Worm (Caenorhabditis elegans) whole organism, L3 larva: ENCODE data around the gene ncr-2.

Experiments
- ZK546.5 ChIP-seq: sonication (generic microtip); optimal IDR thresholded peaks from 2 replicates; lab custom pipeline; 2017; ENCODE audit warnings: missing biosample characterization, missing genetic modification characterization
- aly-2 ChIP-seq: fragments of 150-350 bp; optimal IDR thresholded peaks from 2 replicates; lab custom pipeline; 2014; ENCODE audit warnings: missing biosample characterization, missing genetic modification characterization
- ama-1 ChIP-seq: fragments of 150-350 bp; optimal IDR thresholded peaks from 2 replicates; lab custom pipeline; 2018
- ceh-9 ChIP-seq: sonication (generic microtip); optimal IDR thresholded peaks from 2 replicates; lab custom pipeline; 2018; ENCODE audit warnings: missing biosample characterization, missing genetic modification characterization
- daf-12 ChIP-seq: fragments of 150-350 bp; optimal IDR thresholded peaks from 2 replicates; lab custom pipeline; 2014; ENCODE audit warnings: missing biosample characterization, missing genetic modification reagents, missing genetic modification characterization
- egl-27 ChIP-seq: sonication (generic microtip); optimal IDR thresholded peaks from 4 replicates; lab custom pipeline; 2017; ENCODE audit warnings: missing biosample characterization, missing genetic modification reagents, missing genetic modification characterization
- egl-5 ChIP-seq: fragments of 150-350 bp; optimal IDR thresholded peaks from 2 replicates; lab custom pipeline; 2017; ENCODE audit warnings: missing biosample characterization, missing genetic modification reagents, missing genetic modification characterization, inconsistent platforms
- elt-2 ChIP-seq: sonication (generic microtip); optimal IDR thresholded peaks from 2 replicates; lab custom pipeline; 2016; ENCODE audit warnings: missing genetic modification reagents, mild to moderate bottlenecking, missing genetic modification characterization, missing compliant biosample characterization
- fkh-10 ChIP-seq: sonication (generic microtip); optimal IDR thresholded peaks from 2 replicates; lab custom pipeline; 2017; ENCODE audit warnings: missing biosample characterization, missing genetic modification reagents, missing genetic modification characterization
- fkh-2 ChIP-seq: fragments of 150-350 bp; optimal IDR thresholded peaks from 2 replicates; lab custom pipeline; 2014; ENCODE audit warnings: missing biosample characterization, missing genetic modification reagents, missing genetic modification characterization
- hmg-11 ChIP-seq: sonication (generic microtip); optimal IDR thresholded peaks from 2 replicates; lab custom pipeline; 2016; ENCODE audit warnings: missing genetic modification characterization, missing compliant biosample characterization
- lin-15B ChIP-seq: fragments of 150-350 bp; optimal IDR thresholded peaks from 2 replicates; lab custom pipeline; 2014; ENCODE audit warnings: missing biosample characterization, missing genetic modification characterization
- lin-39 ChIP-seq: fragments of 150-350 bp; optimal IDR thresholded peaks from 2 replicates; lab custom pipeline; 2018; ENCODE audit warnings: missing biosample characterization, missing genetic modification reagents, missing genetic modification characterization
- mml-1 ChIP-seq: fragments of 150-350 bp; sonication (generic microtip); optimal IDR thresholded peaks from 3 replicates; lab custom pipeline; 2014; ENCODE audit warnings: missing biosample characterization, missing genetic modification characterization
- nfya-1 ChIP-seq: sonication (generic microtip); optimal IDR thresholded peaks from 2 replicates; lab custom pipeline; 2017; ENCODE audit warnings: missing genetic modification characterization, mild to moderate bottlenecking, missing compliant biosample characterization, antibody characterized with exemption, moderate library complexity; ENCODE audit not compliant: insufficient read depth
- nhr-23 ChIP-seq: fragments of 150-350 bp; optimal IDR thresholded peaks from 2 replicates; lab custom pipeline; 2014; ENCODE audit warnings: missing biosample characterization, missing genetic modification reagents, missing genetic modification characterization
- nhr-237 ChIP-seq: fragments of 150-350 bp; optimal IDR thresholded peaks from 2 replicates; lab custom pipeline; 2014; ENCODE audit warnings: missing biosample characterization, missing genetic modification characterization
- nhr-25 ChIP-seq: sonication (generic microtip); optimal IDR thresholded peaks from 2 replicates; lab custom pipeline; 2017; ENCODE audit warnings: missing biosample characterization, missing genetic modification characterization
- nhr-28 ChIP-seq: fragments of 150-350 bp; optimal IDR thresholded peaks from 2 replicates; lab custom pipeline; 2014; ENCODE audit warnings: missing biosample characterization, missing genetic modification characterization
- nhr-77 ChIP-seq: fragments of 150-350 bp; optimal IDR thresholded peaks from 2 replicates; lab custom pipeline; 2014; ENCODE audit warnings: missing biosample characterization, missing genetic modification characterization
- pha-4 ChIP-seq: fragments of 150-350 bp; optimal IDR thresholded peaks from 2 replicates; lab custom pipeline; 2014; ENCODE audit warnings: missing biosample characterization, missing genetic modification reagents, missing genetic modification characterization
- pqm-1 ChIP-seq: fragments of 150-350 bp; optimal IDR thresholded peaks from 2 replicates; lab custom pipeline; 2017; ENCODE audit warnings: missing biosample characterization, missing genetic modification characterization, inconsistent platforms
- sea-2 ChIP-seq: fragments of 150-350 bp; sonication (generic microtip); optimal IDR thresholded peaks from 4 replicates; lab custom pipeline; 2014; ENCODE audit warnings: missing biosample characterization, missing genetic modification reagents, missing genetic modification characterization
- unc-39 ChIP-seq: sonication (generic microtip); optimal IDR thresholded peaks from 4 replicates; lab custom pipeline; 2017; ENCODE audit warnings: missing biosample characterization, missing genetic modification characterization
- unc-62 ChIP-seq: fragments of 150-350 bp; sonication (generic microtip); optimal IDR thresholded peaks from 4 replicates; lab custom pipeline; 2014; ENCODE audit warnings: missing biosample characterization, missing genetic modification reagents, missing genetic modification characterization

Gene ncr-2

DNA sequence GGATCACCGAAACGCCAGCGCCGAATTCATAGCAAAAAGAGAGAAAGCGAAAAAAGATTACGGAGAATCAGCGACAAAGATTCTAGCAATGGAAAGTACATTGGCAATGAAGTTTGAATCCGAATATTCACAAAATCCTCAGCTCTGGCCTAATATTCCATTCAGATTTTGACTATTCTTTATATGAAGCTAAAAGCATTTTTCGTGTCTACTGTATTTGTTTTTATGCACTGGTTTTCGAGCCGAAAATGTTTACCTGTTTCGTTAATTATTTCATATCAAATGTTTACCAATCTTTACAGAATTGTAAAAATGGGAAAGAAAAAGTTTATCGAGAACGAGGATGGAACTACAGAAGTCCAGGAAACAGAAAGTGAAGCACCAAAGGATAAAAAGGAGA, 50.1 kb downstream of the ncr-2 start, which contains the start of gene F10E9.4:
TSS of gene F10E9.4 (plus strand) at position 301 of the 400 bp plus-strand sequence.
- TF ChIP-seq unc-62, result no peak
- no peak for TF ChIP-seq nhr-77
- TF ChIP-seq elt-2 (tag; lab: Kevin White, UChicago), result no peak
- TF ChIP-seq unc-39 (tag; lab: Kevin White, UChicago), result no peak
- no peak for TF ChIP-seq egl-5 (tag; lab: Kevin White, UChicago)
- TF ChIP-seq nhr-237 (tag; lab: Kevin White, UChicago), result no peak
- TF ChIP-seq ama-1 (lab: Kevin White, UChicago), result no peak
- TF ChIP-seq ZK546.5 (tag; lab: Kevin White, UChicago), result no peak
- no peak for TF ChIP-seq sea-2 (GFP tag; lab: Kevin White, UChicago)
- no peak for TF ChIP-seq aly-2 (tag; lab: Kevin White, UChicago)
- TF ChIP-seq fkh-2 (tag; lab: Kevin White, UChicago), result no peak
- no peak for TF ChIP-seq nhr-25 (tag; lab: Kevin White, UChicago)
- TF ChIP-seq daf-12 (tag; lab: Kevin White, UChicago), result no peak
- TF ChIP-seq lin-15B (tag; lab: Kevin White, UChicago), result no peak
- TF ChIP-seq, all 47 proteins: peak for 0

DNA sequence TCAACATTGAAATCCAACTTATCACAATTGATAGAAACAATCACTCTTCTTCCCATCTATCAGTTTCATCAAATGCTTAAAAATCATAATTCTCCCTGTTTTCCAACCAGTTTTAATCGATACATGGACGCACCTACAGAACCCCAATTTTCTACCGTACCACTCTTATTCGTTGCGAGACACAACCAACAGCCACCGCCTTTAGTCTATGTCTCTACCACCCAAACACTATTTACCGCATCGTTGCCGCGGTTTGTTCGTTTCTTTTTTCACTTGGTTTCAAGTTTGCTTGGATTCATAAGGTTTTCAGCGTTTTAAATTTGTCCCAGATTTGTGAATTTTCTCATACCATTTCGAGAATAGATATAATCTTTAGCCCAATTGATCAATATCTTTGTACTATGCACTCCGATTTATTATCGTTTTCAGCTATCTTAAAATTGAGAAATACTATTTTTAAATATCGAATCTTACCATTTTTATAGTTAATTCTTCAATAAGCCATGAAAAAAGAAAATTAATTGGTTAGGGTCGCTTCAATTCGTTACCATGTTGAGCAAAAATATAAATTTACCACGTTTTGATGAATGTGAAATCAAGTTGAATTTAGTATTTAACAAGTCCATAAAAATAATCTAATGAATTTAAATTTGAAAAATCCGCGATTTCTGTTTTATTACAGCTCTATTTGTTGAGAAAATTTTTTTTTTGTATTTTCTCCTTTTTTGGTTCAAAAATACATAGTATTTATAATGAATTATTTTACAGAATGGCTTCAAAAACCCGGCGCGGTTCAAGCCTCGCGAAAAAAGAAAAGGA, 52.3 kb downstream of the ncr-2 start, which contains the start of gene F10E9.3:
TSS of gene F10E9.3 (plus strand) at position 769 of the 819 bp plus-strand sequence.
- no peak for TF ChIP-seq nhr-237 (tag; lab: Kevin White, UChicago)
- peak; percentile 14 for TF ChIP-seq pqm-1 (tag; lab: Kevin White, UChicago)
- TF ChIP-seq nhr-23, result peak; percentile 11
- TF ChIP-seq lin-15B (tag; lab: Kevin White, UChicago), result peak; percentile 51
- TF ChIP-seq lin-39 (tag; lab: Kevin White, UChicago), result no peak
- peak; percentile 94 for TF ChIP-seq nfya-1
- peak; percentile 62 for TF ChIP-seq pha-4
- TF ChIP-seq hmg-11 (tag; lab: Kevin White, UChicago), result peak; percentile 28

DNA sequence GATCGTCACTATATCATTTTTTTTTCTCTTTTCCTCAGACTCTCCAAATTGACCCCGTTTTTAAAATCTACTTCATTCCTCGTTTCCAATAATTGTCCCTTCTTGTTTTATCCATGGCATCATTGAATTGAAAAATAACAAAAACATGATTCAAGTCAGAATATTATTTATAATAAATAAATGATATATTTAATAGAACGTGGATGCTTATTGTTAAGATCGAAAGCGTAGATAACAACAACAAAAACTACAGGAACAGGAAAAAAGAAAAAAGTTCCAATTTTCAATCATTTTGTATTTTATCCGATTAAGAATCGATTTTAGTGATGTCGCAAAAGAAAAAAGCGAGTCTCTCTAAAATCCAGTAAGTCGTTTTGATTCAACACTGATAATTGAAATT, 54.2 kb downstream of the ncr-2 start, which contains the start of gene F10E9.2:
TSS of gene F10E9.2 (plus strand) at position 301 of the 400 bp plus-strand sequence.
- TF ChIP-seq ceh-9 (tag; lab: Kevin White, UChicago) (no peak), nhr-28 (no peak), fkh-10 (GFP tag; lab: Kevin White, UChicago) (no peak), egl-5 (tag; lab: Kevin White, UChicago) (no peak), nhr-237 (tag; lab: Kevin White, UChicago) (no peak), fkh-2 (tag; lab: Kevin White, UChicago) (no peak), hmg-11 (tag; lab: Kevin White, UChicago) (no peak), egl-27 (tag; lab: Kevin White, UChicago) (no peak), sea-2 (GFP tag; lab: Kevin White, UChicago) (no peak), mml-1 (tag; lab: Kevin White, UChicago) (no peak)
